Fruit fly (Drosophila melanogaster): ENCODE data around the gene CG42789.

Gene CG42789

dm6 chr3R:26784108-26784507, at the start of gene CG42789:
CG42789 (minus strand) TSS chr3R:26784208.
- no peak for TF ChIP-seq psq (optimal IDR thresholded peaks at IDR 0.05)
- no peak for TF ChIP-seq Dll (optimal IDR thresholded peaks at IDR 0.05)
- no peak for TF ChIP-seq usp (GFP tag; optimal IDR thresholded peaks at IDR 0.05)
- TF ChIP-seq pan (optimal IDR thresholded peaks at IDR 0.05), result no peak
- no peak for TF ChIP-seq EcR (GFP tag; optimal IDR thresholded peaks at IDR 0.05)
- TF ChIP-seq CG8478 (optimal IDR thresholded peaks at IDR 0.05), result no peak

dm6 chr3R:26831861-26832260, 47.9 kb upstream of the CG42789 start:
- TF ChIP-seq EcR (GFP tag; optimal IDR thresholded peaks at IDR 0.05), result no peak
- no peak for TF ChIP-seq pan (optimal IDR thresholded peaks at IDR 0.05)
- TF ChIP-seq Dll (optimal IDR thresholded peaks at IDR 0.05), result no peak

- TF ChIP-seq CG8478 (optimal IDR thresholded peaks at IDR 0.05), result no peak
- peak; percentile 31 for TF ChIP-seq Dll (optimal IDR thresholded peaks at IDR 0.05)
These were observed 37.1 kb upstream of the CG42789 start for dm6 chr3R:26821117-26821516.

- TF ChIP-seq CG8478 (optimal IDR thresholded peaks at IDR 0.05), result no peak
- TF ChIP-seq EcR (GFP tag; optimal IDR thresholded peaks at IDR 0.05), result no peak
- TF ChIP-seq pan (optimal IDR thresholded peaks at IDR 0.05), result no peak
These were observed 20.8 kb upstream of the CG42789 start for dm6 chr3R:26804816-26805215.

dm6 chr3R:26803104-26803503, 19.1 kb upstream of the CG42789 start:
- TF ChIP-seq usp (GFP tag; optimal IDR thresholded peaks at IDR 0.05) (no peak), CG8478 (optimal IDR thresholded peaks at IDR 0.05) (no peak), psq (optimal IDR thresholded peaks at IDR 0.05) (no peak), EcR (GFP tag; optimal IDR thresholded peaks at IDR 0.05) (no peak), pan (optimal IDR thresholded peaks at IDR 0.05) (no peak), Dll (optimal IDR thresholded peaks at IDR 0.05) (no peak)

- TF ChIP-seq EcR (GFP tag; optimal IDR thresholded peaks at IDR 0.05), result no peak
- TF ChIP-seq CG8478 (optimal IDR thresholded peaks at IDR 0.05), result no peak
- no peak for TF ChIP-seq usp (GFP tag; optimal IDR thresholded peaks at IDR 0.05)
- TF ChIP-seq Dll (optimal IDR thresholded peaks at IDR 0.05), result no peak
- no peak for TF ChIP-seq psq (optimal IDR thresholded peaks at IDR 0.05)
- no peak for TF ChIP-seq pan (optimal IDR thresholded peaks at IDR 0.05)
These were observed 17.6 kb upstream of the CG42789 start for dm6 chr3R:26801427-26802160.

dm6 chr3R:26799535-26800111, 15.6 kb upstream of the CG42789 start:
- TF ChIP-seq usp (GFP tag; optimal IDR thresholded peaks at IDR 0.05), result no peak
- no peak for TF ChIP-seq pan (optimal IDR thresholded peaks at IDR 0.05)
- no peak for TF ChIP-seq EcR (GFP tag; optimal IDR thresholded peaks at IDR 0.05)
- TF ChIP-seq Dll (optimal IDR thresholded peaks at IDR 0.05), result no peak
- TF ChIP-seq CG8478 (optimal IDR thresholded peaks at IDR 0.05), result no peak
- TF ChIP-seq psq (optimal IDR thresholded peaks at IDR 0.05), result no peak

dm6 chr3R:26798469-26799178, 14.6 kb upstream of the CG42789 start, which contains the start of gene Tl:
Tl (plus strand) TSS chr3R:26799041.
- TF ChIP-seq pan (optimal IDR thresholded peaks at IDR 0.05), result peak; percentile 85
- TF ChIP-seq Dll (optimal IDR thresholded peaks at IDR 0.05), result no peak
- TF ChIP-seq CG8478 (optimal IDR thresholded peaks at IDR 0.05), result no peak
- no peak for TF ChIP-seq psq (optimal IDR thresholded peaks at IDR 0.05)
- no peak for TF ChIP-seq usp (GFP tag; optimal IDR thresholded peaks at IDR 0.05)
- peak in 1 of 2 experiments; percentile 46 for TF ChIP-seq EcR (GFP tag; optimal IDR thresholded peaks at IDR 0.05)

- no peak for TF ChIP-seq pan (optimal IDR thresholded peaks at IDR 0.05)
- TF ChIP-seq CG8478 (optimal IDR thresholded peaks at IDR 0.05), result peak; percentile 55
- no peak for TF ChIP-seq psq (optimal IDR thresholded peaks at IDR 0.05)
- TF ChIP-seq EcR (GFP tag; optimal IDR thresholded peaks at IDR 0.05), result peak in 1 of 2 experiments; percentile 43
These were observed 13.9 kb upstream of the CG42789 start for dm6 chr3R:26797748-26798468.

- TF ChIP-seq pan (optimal IDR thresholded peaks at IDR 0.05) (no peak), psq (optimal IDR thresholded peaks at IDR 0.05) (no peak), CG8478 (optimal IDR thresholded peaks at IDR 0.05) (no peak), EcR (GFP tag; optimal IDR thresholded peaks at IDR 0.05) (no peak), Dll (optimal IDR thresholded peaks at IDR 0.05) (no peak), usp (GFP tag; optimal IDR thresholded peaks at IDR 0.05) (no peak)
These were observed 12.6 kb upstream of the CG42789 start for dm6 chr3R:26796529-26797121.

- TF ChIP-seq CG8478 (optimal IDR thresholded peaks at IDR 0.05), result no peak
- TF ChIP-seq psq (optimal IDR thresholded peaks at IDR 0.05), result no peak
- no peak for TF ChIP-seq EcR (GFP tag; optimal IDR thresholded peaks at IDR 0.05)
- TF ChIP-seq usp (GFP tag; optimal IDR thresholded peaks at IDR 0.05), result no peak
- no peak for TF ChIP-seq Dll (optimal IDR thresholded peaks at IDR 0.05)
- TF ChIP-seq pan (optimal IDR thresholded peaks at IDR 0.05), result no peak
These were observed 11.4 kb upstream of the CG42789 start for dm6 chr3R:26795366-26795765.
